Worm (Caenorhabditis elegans): ENCODE results near the gene Y6E2A.10.

The Y6E2A.10 gene

DNA sequence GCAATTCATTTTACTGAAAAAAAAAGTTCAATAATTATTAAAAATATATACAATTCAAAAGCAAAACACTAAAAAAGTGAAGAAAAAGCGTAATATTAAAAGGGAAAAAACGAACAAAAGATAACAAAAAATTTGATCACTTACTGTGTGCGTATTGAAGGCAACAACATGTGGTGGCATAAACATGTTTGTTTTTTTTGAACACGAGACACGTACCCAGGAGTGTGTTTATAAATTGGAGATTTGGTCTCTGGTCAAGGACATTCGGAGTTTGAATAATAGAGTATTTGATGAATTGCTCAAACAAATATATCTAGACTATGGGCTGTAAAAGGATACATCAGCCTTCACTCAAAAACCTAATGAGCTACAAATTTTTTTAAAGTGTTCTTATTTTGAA, 14.7 kb downstream of the Y6E2A.10 start:
- no peak for TF ChIP-seq blmp-1 (tag; optimal IDR thresholded peaks at IDR 0.05)
- no peak for TF ChIP-seq lin-13 (tag; optimal IDR thresholded peaks at IDR 0.05)
- no peak for TF ChIP-seq nhr-12 (tag; optimal IDR thresholded peaks at IDR 0.05)
- no peak for TF ChIP-seq elt-3 (tag; optimal IDR thresholded peaks at IDR 0.05)
- TF ChIP-seq flh-1 (GFP tag; optimal IDR thresholded peaks at IDR 0.05) = no peak
- no peak for TF ChIP-seq sptf-1 (tag; optimal IDR thresholded peaks at IDR 0.05)
- no peak for TF ChIP-seq tbx-8 (GFP tag; optimal IDR thresholded peaks at IDR 0.05)
- no peak for TF ChIP-seq unc-120 (tag; optimal IDR thresholded peaks at IDR 0.05; ENCODE audit: poor library complexity, severe bottlenecking)
- TF ChIP-seq ces-1 (GFP tag; optimal IDR thresholded peaks at IDR 0.05) = no peak
- TF ChIP-seq cnd-1 (tag; optimal IDR thresholded peaks at IDR 0.05) = no peak
- TF ChIP-seq ztf-11 (tag; optimal IDR thresholded peaks at IDR 0.05) = no peak
- no peak for TF ChIP-seq bed-3 (GFP tag; optimal IDR thresholded peaks at IDR 0.05)
- TF ChIP-seq lsy-2 (tag; optimal IDR thresholded peaks at IDR 0.05) = no peak
- TF ChIP-seq M03D4.4 (tag; optimal IDR thresholded peaks at IDR 0.05) = no peak
- TF ChIP-seq hlh-1 (tag; optimal IDR thresholded peaks at IDR 0.05) = no peak

DNA sequence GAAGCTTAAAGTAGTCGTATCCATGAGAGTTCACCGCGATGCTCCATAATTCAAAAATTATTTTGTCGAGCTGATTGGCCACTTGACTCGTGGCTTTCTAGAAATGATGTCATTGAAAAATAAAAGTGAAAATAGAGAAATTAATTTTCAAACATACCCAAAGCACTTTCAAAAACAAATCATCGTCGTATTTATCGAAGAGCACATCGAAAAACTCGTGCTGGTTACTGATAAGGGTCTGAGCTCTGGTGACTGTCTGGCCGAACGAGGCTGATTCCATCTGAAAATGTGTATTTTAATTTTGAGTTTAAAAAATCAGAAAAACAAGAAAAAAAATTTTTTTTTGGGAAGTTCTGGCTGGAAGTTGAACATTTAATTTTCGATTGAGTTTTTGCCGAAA, 18.0 kb downstream of the Y6E2A.10 start:
- TF ChIP-seq mep-1 (tag; optimal IDR thresholded peaks at IDR 0.05) (no peak), mls-2 (tag; optimal IDR thresholded peaks at IDR 0.05) (no peak), nhr-237 (tag; optimal IDR thresholded peaks at IDR 0.05) (no peak), ces-1 (GFP tag; optimal IDR thresholded peaks at IDR 0.05) (no peak)

DNA sequence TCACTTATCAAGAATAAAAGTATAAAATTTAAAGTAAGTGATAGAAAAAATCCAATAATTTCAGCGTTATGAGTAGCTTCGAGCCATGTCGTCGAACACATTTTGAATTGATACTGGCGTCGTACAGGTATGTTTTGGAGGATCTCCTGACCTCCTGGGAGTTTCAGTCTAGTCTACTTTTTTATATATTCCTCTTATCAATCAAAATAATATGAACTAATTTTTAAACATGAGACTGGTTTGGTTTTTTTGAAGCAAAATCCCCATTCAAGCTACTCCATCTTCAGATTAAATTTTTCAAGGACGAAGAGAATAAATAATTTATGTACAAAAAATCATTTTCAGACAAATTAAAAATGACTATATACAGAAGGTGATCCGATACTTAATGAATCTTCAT, 18.5 kb downstream of the Y6E2A.10 start, which contains the start of gene str-101:
Gene str-101 (minus strand): TSS at position 101 of the 400 bp plus-strand sequence.
- TF ChIP-seq mep-1 (tag; optimal IDR thresholded peaks at IDR 0.05) = no peak
- no peak for TF ChIP-seq nhr-2 (tag; optimal IDR thresholded peaks at IDR 0.05)
- no peak for TF ChIP-seq ztf-11 (tag; optimal IDR thresholded peaks at IDR 0.05)
- no peak for TF ChIP-seq drap-1 (GFP tag; optimal IDR thresholded peaks at IDR 0.05)
- no peak for TF ChIP-seq lin-13 (tag; optimal IDR thresholded peaks at IDR 0.05)
- TF ChIP-seq nhr-12 (tag; optimal IDR thresholded peaks at IDR 0.05) = no peak
- no peak for TF ChIP-seq bed-3 (GFP tag; optimal IDR thresholded peaks at IDR 0.05)
- no peak for TF ChIP-seq nhr-237 (tag; optimal IDR thresholded peaks at IDR 0.05)
- TF ChIP-seq mab-5 (tag; optimal IDR thresholded peaks at IDR 0.05) = no peak

DNA sequence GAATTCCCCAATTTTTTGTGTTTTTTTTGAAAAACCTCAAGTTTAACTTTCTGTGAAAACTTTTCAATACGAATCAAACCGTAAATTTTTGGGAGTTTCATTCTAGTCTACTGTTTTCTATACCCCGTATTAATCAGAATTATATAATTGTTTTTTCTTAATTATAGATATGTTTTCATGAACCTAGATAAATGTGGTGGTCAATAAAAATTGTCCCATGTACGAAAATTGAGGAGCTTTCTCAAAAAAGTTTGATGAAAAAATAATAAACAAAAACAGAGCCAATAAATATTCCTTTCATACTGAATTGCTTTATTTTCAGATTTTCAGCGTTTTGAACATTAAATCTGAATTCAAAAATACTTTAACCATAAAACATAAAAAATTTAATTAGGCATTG, 20.0 kb downstream of the Y6E2A.10 start, which contains the start of gene Y6E2A.1:
Gene Y6E2A.1 (minus strand): TSS at position 101 of the 400 bp plus-strand sequence.
- TF ChIP-seq unc-62 (GFP tag; optimal IDR thresholded peaks at IDR 0.05) (no peak), pha-4 (tag; optimal IDR thresholded peaks at IDR 0.05) (no peak), ceh-43 (GFP tag; optimal IDR thresholded peaks at IDR 0.05) (no peak), mls-2 (tag; optimal IDR thresholded peaks at IDR 0.05) (no peak), hlh-1 (tag; optimal IDR thresholded peaks at IDR 0.05) (no peak)

DNA sequence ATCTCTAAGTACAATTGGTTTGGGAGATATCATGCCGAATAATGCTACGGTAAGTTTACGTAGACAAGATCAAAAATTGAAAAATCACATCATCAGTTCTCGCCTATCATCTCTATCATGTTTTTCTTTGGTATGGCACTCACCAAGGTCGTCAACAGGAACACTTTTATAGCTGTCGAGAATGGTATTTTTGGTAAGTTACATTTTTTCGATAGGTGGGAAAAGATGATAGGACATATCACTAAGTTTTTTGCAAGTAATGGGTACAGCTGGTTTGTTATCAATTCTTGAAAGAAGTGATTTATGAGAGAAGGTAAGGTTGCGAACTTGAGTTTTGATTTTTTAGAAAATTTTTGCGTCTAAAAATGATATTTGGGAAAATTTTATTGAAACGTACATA, 22.4 kb downstream of the Y6E2A.10 start:
- TF ChIP-seq nhr-12 (tag; optimal IDR thresholded peaks at IDR 0.05) (no peak), ces-1 (GFP tag; optimal IDR thresholded peaks at IDR 0.05) (no peak), ham-2 (GFP tag; optimal IDR thresholded peaks at IDR 0.05) (no peak), sem-2 (GFP tag; optimal IDR thresholded peaks at IDR 0.05) (no peak), mls-2 (tag; optimal IDR thresholded peaks at IDR 0.05) (no peak), hlh-1 (tag; optimal IDR thresholded peaks at IDR 0.05) (no peak), elt-3 (tag; optimal IDR thresholded peaks at IDR 0.05) (no peak), flh-1 (GFP tag; optimal IDR thresholded peaks at IDR 0.05) (no peak), blmp-1 (tag; optimal IDR thresholded peaks at IDR 0.05) (no peak), tbx-8 (GFP tag; optimal IDR thresholded peaks at IDR 0.05) (no peak), M03D4.4 (tag; optimal IDR thresholded peaks at IDR 0.05) (no peak)

DNA sequence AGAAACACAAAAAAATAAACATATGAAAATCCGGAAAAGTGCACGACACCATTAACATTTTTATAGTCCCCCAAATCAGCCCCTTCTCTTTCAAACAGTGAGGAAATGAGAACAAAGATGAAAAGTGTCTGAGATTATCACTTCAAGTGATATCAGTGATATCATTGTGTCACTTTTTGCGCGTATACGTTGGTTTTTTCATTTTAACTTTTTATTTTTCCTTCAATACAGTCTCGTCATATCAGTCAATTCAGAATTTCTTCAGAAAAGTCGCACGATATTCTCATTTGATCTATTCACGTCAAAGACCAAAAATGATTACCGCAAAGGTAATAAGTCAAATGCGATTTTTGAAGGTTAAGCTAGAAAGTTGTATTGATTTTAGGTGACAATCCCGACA, 25.6 kb downstream of the Y6E2A.10 start, which contains the start of gene twk-34:
Gene twk-34 (plus strand): TSS at position 216 of the 400 bp plus-strand sequence.
- TF ChIP-seq mep-1 (tag; optimal IDR thresholded peaks at IDR 0.05) (no peak), lsy-2 (tag; optimal IDR thresholded peaks at IDR 0.05) (no peak), nhr-2 (tag; optimal IDR thresholded peaks at IDR 0.05) (no peak)

DNA sequence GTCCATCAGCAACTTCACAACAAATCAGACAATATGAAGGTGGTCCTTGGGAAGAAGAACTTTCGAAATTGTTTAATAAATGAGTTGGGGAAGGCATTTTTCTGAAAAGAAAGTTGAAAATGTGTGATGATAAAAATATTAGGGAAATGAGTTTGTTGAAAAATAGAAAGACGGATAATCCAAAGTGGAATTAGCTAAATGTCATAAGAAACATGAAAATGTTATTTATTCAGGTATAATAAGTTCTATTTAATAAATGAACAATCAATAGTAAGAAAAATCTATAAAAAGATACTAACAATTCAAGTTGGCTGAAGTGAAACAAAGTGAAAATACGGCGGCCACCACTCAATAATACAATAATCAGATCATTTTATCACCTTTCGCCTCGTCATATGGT, 28.1 kb downstream of the Y6E2A.10 start, which contains the start of gene nhr-53:
Gene nhr-53 (minus strand): TSS at position 101 of the 400 bp plus-strand sequence.
- TF ChIP-seq tbx-8 (GFP tag; optimal IDR thresholded peaks at IDR 0.05) (no peak), lin-13 (tag; optimal IDR thresholded peaks at IDR 0.05) (no peak), sem-2 (GFP tag; optimal IDR thresholded peaks at IDR 0.05) (no peak), bed-3 (GFP tag; optimal IDR thresholded peaks at IDR 0.05) (no peak), unc-39 (tag; optimal IDR thresholded peaks at IDR 0.05) (no peak), hlh-1 (tag; optimal IDR thresholded peaks at IDR 0.05) (no peak)

Measured in whole organism, mixed stage, embryonic.